Worm (Caenorhabditis elegans) whole organism, L4/young adult: ENCODE results near the gene fbxb-58.

ENCODE experiments used
- W03F9.2 ChIP-seq: fragments of 150-350 bp; optimal IDR thresholded peaks from 2 replicates; lab custom pipeline; 2014; ENCODE audit warnings: missing biosample characterization, missing genetic modification characterization
- dao-5 ChIP-seq: sonication (generic microtip); optimal IDR thresholded peaks from 2 replicates; lab custom pipeline; 2016; ENCODE audit warnings: missing genotype, missing genetic modification characterization, moderate library complexity, missing compliant biosample characterization
- him-1 ChIP-seq: sonication (generic microtip); optimal IDR thresholded peaks from 2 replicates; lab custom pipeline; 2016; ENCODE audit warnings: missing genotype, missing genetic modification reagents, missing genetic modification characterization, missing compliant biosample characterization

- TF ChIP-seq dao-5: peak; percentile 49
- TF ChIP-seq him-1 (tag; lab: Kevin White, UChicago): peak; percentile 98
- TF ChIP-seq W03F9.2 (tag; lab: Kevin White, UChicago): peak; percentile 97
These were observed 924 bp upstream of the fbxb-58 start for ce11 chrX:1627013-1627412.
